Worm (Caenorhabditis elegans) whole organism, young adult: ENCODE results near the gene W09C2.7.

Source experiments
- F22D6.2 ChIP-seq: sonication (generic microtip); optimal IDR thresholded peaks from 2 replicates; lab custom pipeline; 2016; ENCODE audit warnings: mild to moderate bottlenecking, missing genetic modification characterization, missing compliant biosample characterization
- F33H1.4 ChIP-seq: fragments of 200-800 bp; sonication (Bioruptor generic); IDR thresholded peaks from 2 replicates; pipeline ENCODE4 v1.3.6; 2022; ENCODE audit warnings: missing genetic modification reagents, missing genetic modification characterization, missing compliant biosample characterization
- F39B2.1 ChIP-seq: fragments of 200-800 bp; sonication (Bioruptor generic); IDR thresholded peaks from 2 replicates; pipeline ENCODE4 v1.3.6; 2022; ENCODE audit warnings: missing genetic modification reagents, missing genetic modification characterization, missing compliant biosample characterization
- F55B11.4 ChIP-seq: sonication (generic microtip); optimal IDR thresholded peaks from 2 replicates; lab custom pipeline; 2016; ENCODE audit warnings: missing compliant biosample characterization, missing genetic modification characterization, borderline replicate concordance; ENCODE audit not compliant: insufficient read depth
- K12H6.12 ChIP-seq: fragments of 200-800 bp; sonication (Bioruptor generic); optimal IDR thresholded peaks from 2 replicates; lab custom pipeline; 2018; ENCODE audit warnings: mild to moderate bottlenecking, missing genetic modification characterization, missing compliant biosample characterization
- ama-1 ChIP-seq, 3 experiments: fragments of 150-350 bp in 1 of 3; sonication (generic microtip) in 2 of 3; optimal IDR thresholded peaks; 2 replicates each; lab custom pipeline; 2014 to 2018; ENCODE audit warnings: missing biosample characterization in 2 of 3, missing genetic modification characterization in 2 of 3, missing genetic modification reagents in 2 of 3
- aptf-3 ChIP-seq: fragments of 200-800 bp; sonication (Bioruptor generic); IDR thresholded peaks from 2 replicates; pipeline ENCODE4 v1.3.6; 2022; ENCODE audit warnings: missing genetic modification characterization, missing compliant biosample characterization
- atf-7 ChIP-seq: sonication (generic microtip); optimal IDR thresholded peaks from 2 replicates; lab custom pipeline; 2017; ENCODE audit warnings: mild to moderate bottlenecking, missing genetic modification characterization, missing compliant biosample characterization
- athp-1 ChIP-seq: sonication (generic microtip); optimal IDR thresholded peaks from 2 replicates; lab custom pipeline; 2017; ENCODE audit warnings: mild to moderate bottlenecking, missing genetic modification characterization, missing compliant biosample characterization
- bed-2 ChIP-seq: fragments of 200-800 bp; sonication (Bioruptor generic); IDR thresholded peaks from 2 replicates; pipeline ENCODE4 v1.3.6; 2022; ENCODE audit warnings: missing genetic modification reagents, missing genetic modification characterization, missing compliant biosample characterization
- cebp-1 ChIP-seq, 2 experiments: fragments of 200-800 bp in 1 of 2; sonication (Bioruptor generic) in 1 of 2; sonication (generic microtip) in 1 of 2; IDR thresholded peaks in 1 of 2; optimal IDR thresholded peaks in 1 of 2; 2 replicates each; pipeline versions ENCODE4 v1.3.6 to Lab custom; 2017 to 2022; ENCODE audit warnings: missing compliant biosample characterization in 2 of 2, missing genetic modification characterization in 2 of 2, mild to moderate bottlenecking in 1 of 2, missing genetic modification reagents in 1 of 2, moderate library complexity in 1 of 2
- cebp-2 ChIP-seq: fragments of 200-800 bp; sonication (Bioruptor generic); IDR thresholded peaks from 2 replicates; pipeline ENCODE4 v1.3.6; 2022; ENCODE audit warnings: missing genetic modification characterization, missing compliant biosample characterization
- ceh-27 ChIP-seq: fragments of 200-800 bp; sonication (Bioruptor generic); optimal IDR thresholded peaks from 2 replicates; lab custom pipeline; 2018; ENCODE audit warnings: mild to moderate bottlenecking, missing genetic modification characterization, moderate library complexity, missing compliant biosample characterization
- ceh-58 ChIP-seq: fragments of 200-800 bp; sonication (Bioruptor generic); IDR thresholded peaks from 2 replicates; pipeline ENCODE4 v1.3.6; 2022; ENCODE audit warnings: missing genetic modification characterization, missing compliant biosample characterization
- ceh-79 ChIP-seq: sonication (generic microtip); optimal IDR thresholded peaks from 2 replicates; lab custom pipeline; 2017; ENCODE audit warnings: mild to moderate bottlenecking, missing genetic modification characterization, missing compliant biosample characterization
- efl-1 ChIP-seq: fragments of 150-350 bp; optimal IDR thresholded peaks from 2 replicates; lab custom pipeline; 2014; ENCODE audit warnings: missing biosample characterization, missing genetic modification reagents, missing genetic modification characterization
- egl-18 ChIP-seq: fragments of 200-800 bp; sonication (Bioruptor generic); IDR thresholded peaks from 2 replicates; pipeline ENCODE4 v1.3.6; 2022; ENCODE audit warnings: missing genetic modification reagents, missing genetic modification characterization, missing compliant biosample characterization
- egl-44 ChIP-seq: fragments of 200-800 bp; sonication (Bioruptor generic); IDR thresholded peaks from 2 replicates; pipeline ENCODE4 v1.3.6; 2022; ENCODE audit warnings: missing genetic modification reagents, missing genetic modification characterization, missing compliant biosample characterization
- egrh-3 ChIP-seq: fragments of 200-800 bp; sonication (Bioruptor generic); IDR thresholded peaks from 2 replicates; pipeline ENCODE4 v1.3.6; 2022; ENCODE audit warnings: missing genetic modification reagents, missing genetic modification characterization, missing compliant biosample characterization
- ekl-4 ChIP-seq: fragments of 200-800 bp; sonication (Bioruptor generic); IDR thresholded peaks from 2 replicates; pipeline ENCODE4 v1.3.6; 2022; ENCODE audit warnings: missing genetic modification reagents, missing genetic modification characterization, missing compliant biosample characterization
- ets-4 ChIP-seq: fragments of 200-800 bp; sonication (Bioruptor generic); optimal IDR thresholded peaks from 2 replicates; lab custom pipeline; 2018; ENCODE audit warnings: mild to moderate bottlenecking, missing genetic modification characterization, missing compliant biosample characterization
- hlh-26 ChIP-seq: fragments of 200-800 bp; sonication (Bioruptor generic); conservative IDR thresholded peaks from 2 replicates; pipeline ENCODE4 v1.3.6; 2022; ENCODE audit warnings: missing genetic modification reagents, missing genetic modification characterization, missing compliant biosample characterization
- hmg-20 ChIP-seq: fragments of 200-800 bp; sonication (Bioruptor generic); IDR thresholded peaks from 2 replicates; pipeline ENCODE4 v1.3.6; 2022; ENCODE audit warnings: missing genetic modification reagents, missing genetic modification characterization, missing compliant biosample characterization
- let-607 ChIP-seq, 2 experiments: fragments of 200-800 bp in 1 of 2; sonication (Bioruptor generic) in 1 of 2; sonication (generic microtip) in 1 of 2; optimal IDR thresholded peaks; 2 replicates each; lab custom pipeline; 2016 to 2018; ENCODE audit warnings: mild to moderate bottlenecking in 2 of 2, missing compliant biosample characterization in 2 of 2, missing genetic modification characterization in 2 of 2, moderate library complexity in 2 of 2, missing genotype in 1 of 2
- lin-26 ChIP-seq: fragments of 200-800 bp; sonication (Bioruptor generic); IDR thresholded peaks from 2 replicates; pipeline ENCODE4 v1.3.6; 2022; ENCODE audit warnings: missing genetic modification reagents, missing genetic modification characterization, missing compliant biosample characterization
- lin-35 ChIP-seq, 3 experiments: fragments of 150-350 bp in 2 of 3; sonication (generic microtip) in 1 of 3; optimal IDR thresholded peaks; 2 replicates each; lab custom pipeline; 2014 to 2018; ENCODE audit warnings: missing biosample characterization in 3 of 3, missing genetic modification characterization in 3 of 3, missing genetic modification reagents in 3 of 3
- lsy-27 ChIP-seq: sonication (generic microtip); optimal IDR thresholded peaks from 2 replicates; lab custom pipeline; 2017; ENCODE audit warnings: missing genetic modification characterization, mild to moderate bottlenecking, missing compliant biosample characterization, antibody characterized with exemption, missing genotype, borderline replicate concordance; ENCODE audit not compliant: insufficient read depth
- madf-10 ChIP-seq: sonication (generic microtip); optimal IDR thresholded peaks from 2 replicates; lab custom pipeline; 2016; ENCODE audit warnings: mild to moderate bottlenecking, missing genetic modification characterization, missing compliant biosample characterization
- madf-6 ChIP-seq: fragments of 200-800 bp; sonication (Bioruptor generic); IDR thresholded peaks from 2 replicates; pipeline ENCODE4 v1.3.6; 2022; ENCODE audit warnings: missing genetic modification reagents, missing genetic modification characterization, missing compliant biosample characterization
- mcd-1 ChIP-seq: fragments of 200-800 bp; sonication (Bioruptor generic); IDR thresholded peaks from 2 replicates; pipeline ENCODE4 v1.3.6; 2022; ENCODE audit warnings: missing genetic modification reagents, missing genetic modification characterization, missing compliant biosample characterization
- nfya-1 ChIP-seq: sonication (generic microtip); optimal IDR thresholded peaks from 2 replicates; lab custom pipeline; 2017; ENCODE audit warnings: antibody characterized with exemption, missing compliant biosample characterization, missing genetic modification characterization, borderline replicate concordance; ENCODE audit not compliant: insufficient read depth
- nfyb-1 ChIP-seq: fragments of 200-800 bp; sonication (Bioruptor generic); IDR thresholded peaks from 2 replicates; pipeline ENCODE4 v1.3.6; 2022; ENCODE audit warnings: missing genetic modification reagents, missing genetic modification characterization, missing compliant biosample characterization
- nhr-80 ChIP-seq: sonication (generic microtip); optimal IDR thresholded peaks from 2 replicates; lab custom pipeline; 2016; ENCODE audit warnings: missing genetic modification characterization, missing compliant biosample characterization
- snpc-1.3 ChIP-seq: sonication (generic microtip); optimal IDR thresholded peaks from 2 replicates; lab custom pipeline; 2017; ENCODE audit warnings: missing genetic modification characterization, mild to moderate bottlenecking, missing compliant biosample characterization, antibody characterized with exemption, moderate library complexity, missing genotype, missing genetic modification reagents; ENCODE audit not compliant: insufficient read depth
- sptf-2 ChIP-seq: fragments of 200-800 bp; sonication (Bioruptor generic); optimal IDR thresholded peaks from 2 replicates; lab custom pipeline; 2018; ENCODE audit warnings: mild to moderate bottlenecking, missing genetic modification characterization, missing compliant biosample characterization
- tbp1 ChIP-seq: fragments of 200-800 bp; sonication (Bioruptor generic); optimal IDR thresholded peaks from 2 replicates; lab custom pipeline; 2018; ENCODE audit warnings: mild to moderate bottlenecking, missing genetic modification characterization, missing compliant biosample characterization
- unc-130 ChIP-seq: sonication (generic microtip); optimal IDR thresholded peaks from 2 replicates; lab custom pipeline; 2016; ENCODE audit warnings: missing genetic modification reagents, missing genetic modification characterization, missing compliant biosample characterization
- xnd-1 ChIP-seq: sonication (generic microtip); optimal IDR thresholded peaks from 2 replicates; lab custom pipeline; 2016; ENCODE audit warnings: missing genotype, missing genetic modification reagents, missing genetic modification characterization, missing compliant biosample characterization
- ztf-26 ChIP-seq: sonication (generic microtip); optimal IDR thresholded peaks from 2 replicates; lab custom pipeline; 2017; ENCODE audit warnings: missing genetic modification characterization, missing compliant biosample characterization
- ztf-28 ChIP-seq: fragments of 200-800 bp; sonication (Bioruptor generic); IDR thresholded peaks from 2 replicates; pipeline ENCODE4 v1.3.6; 2022; ENCODE audit warnings: missing genetic modification reagents, missing genetic modification characterization, missing compliant biosample characterization

The W09C2.7 gene

ce11 chrIV:9657753-9658152 lies 35.6 kb upstream of the W09C2.7 start, which contains the start of gene acc-1:
Gene acc-1, plus strand, starts transcription at chrIV:9658053.
- TF ChIP-seq snpc-1.3, result no peak
- TF ChIP-seq lsy-27 (tag; lab: Kevin White, UChicago), result no peak

- TF ChIP-seq egl-44 (no peak), lin-26 (no peak), F39B2.1 (GFP tag; lab: Robert Waterston, UW) (no peak), efl-1 (GFP tag; lab: Kevin White, UChicago) (no peak), bed-2 (GFP tag; lab: Robert Waterston, UW) (no peak), madf-6 (GFP tag; lab: Robert Waterston, UW) (no peak), athp-1 (tag; lab: Kevin White, UChicago) (no peak), cebp-2 (GFP tag; lab: Robert Waterston, UW) (no peak), ztf-26 (tag; lab: Kevin White, UChicago) (no peak), ceh-79 (tag; lab: Kevin White, UChicago) (no peak), xnd-1 (tag; lab: Kevin White, UChicago) (no peak), lin-35 (GFP tag; optimal IDR thresholded peaks at IDR 0.05; lab: Kevin White, UChicago) (no peak), hmg-20 (GFP tag; lab: Robert Waterston, UW) (no peak), unc-130 (GFP tag; lab: Kevin White, UChicago) (no peak), aptf-3 (no peak)
- TF ChIP-seq, all 124 proteins: peak for 0
These were observed 33.4 kb upstream of the W09C2.7 start for ce11 chrIV:9655556-9655955.

ce11 chrIV:9654017-9654416 lies 31.8 kb upstream of the W09C2.7 start, which contains the start of gene F58G6.7:
Gene F58G6.7, plus strand, starts transcription at chrIV:9654317.
- TF ChIP-seq lin-35 (GFP tag; optimal IDR thresholded peaks at IDR 0.05; lab: Kevin White, UChicago), result no peak
- TF ChIP-seq F22D6.2, result no peak
- no peak for TF ChIP-seq tbp1 (GFP tag; lab: Kevin White, UChicago)
- no peak for TF ChIP-seq ceh-58
- no peak for TF ChIP-seq cebp-1 (GFP tag; IDR thresholded peaks at IDR 0.05; lab: Robert Waterston, UW)
- TF ChIP-seq cebp-1 (tag; optimal IDR thresholded peaks at IDR 0.05; lab: Kevin White, UChicago), result no peak
- TF ChIP-seq snpc-1.3, result no peak
- TF ChIP-seq ama-1 (optimal IDR thresholded peaks at IDR 0.05; lab: Kevin White, UChicago), result no peak
- no peak for TF ChIP-seq ama-1 (GFP tag; optimal IDR thresholded peaks at IDR 0.05; lab: Kevin White, UChicago)
- TF ChIP-seq F55B11.4, result no peak
- TF ChIP-seq, all 124 proteins: peak for 0

- peak; percentile 1 for TF ChIP-seq nhr-80 (tag; lab: Kevin White, UChicago)
- TF ChIP-seq egl-18 (GFP tag; lab: Robert Waterston, UW), result no peak
- no peak for TF ChIP-seq egrh-3 (GFP tag; lab: Robert Waterston, UW)
- no peak for TF ChIP-seq ekl-4 (GFP tag; lab: Robert Waterston, UW)
These were observed 31.0 kb upstream of the W09C2.7 start, which contains the start of gene F58G6.3 for ce11 chrIV:9653184-9653583. Gene F58G6.3, plus strand, starts transcription at chrIV:9653535.

- TF ChIP-seq nfya-1 (tag; lab: Kevin White, UChicago) (no peak), atf-7 (tag; lab: Kevin White, UChicago) (no peak), nfyb-1 (GFP tag; lab: Robert Waterston, UW) (no peak), mcd-1 (GFP tag; lab: Robert Waterston, UW) (no peak), sptf-2 (GFP tag; lab: Kevin White, UChicago) (no peak), let-607 (tag; optimal IDR thresholded peaks at IDR 0.05; lab: Kevin White, UChicago) (peak in 1 of 2 experiments; percentile 55), F33H1.4 (GFP tag; lab: Robert Waterston, UW) (no peak), ztf-28 (GFP tag; lab: Robert Waterston, UW) (no peak), nhr-80 (tag; lab: Kevin White, UChicago) (peak; percentile 93), ceh-27 (GFP tag; lab: Kevin White, UChicago) (no peak), ets-4 (GFP tag; lab: Kevin White, UChicago) (no peak), hmg-20 (GFP tag; lab: Robert Waterston, UW) (no peak), madf-10 (tag; lab: Kevin White, UChicago) (no peak), K12H6.12 (no peak), hlh-26 (no peak)
These were observed 29.1 kb upstream of the W09C2.7 start, which contains the start of gene chca-1 for ce11 chrIV:9651234-9651633. Gene chca-1, plus strand, starts transcription at chrIV:9651394.
